Worm (Caenorhabditis elegans) whole organism, L4 larva: ENCODE measurements around the gene B0416.3.

Source experiments
- F26F4.8 ChIP-seq: fragments of 200-800 bp; sonication (Bioruptor generic); conservative IDR thresholded peaks from 2 replicates; pipeline ENCODE4 v1.3.6; 2022; ENCODE audit warnings: missing genetic modification characterization, missing compliant biosample characterization
- nhr-10 ChIP-seq: fragments of 150-350 bp; optimal IDR thresholded peaks from 2 replicates; lab custom pipeline; 2014; ENCODE audit warnings: missing biosample characterization, missing genetic modification characterization
- nhr-25 ChIP-seq: sonication (generic microtip); optimal IDR thresholded peaks from 2 replicates; lab custom pipeline; 2017; ENCODE audit warnings: missing genetic modification characterization, mild to moderate bottlenecking, missing compliant biosample characterization, antibody characterized with exemption, moderate library complexity, borderline replicate concordance; ENCODE audit not compliant: insufficient read depth
- nhr-76 ChIP-seq: fragments of 150-350 bp; optimal IDR thresholded peaks from 2 replicates; lab custom pipeline; 2014; ENCODE audit warnings: missing biosample characterization, missing genetic modification characterization
- zip-2 ChIP-seq: fragments of 150-350 bp; optimal IDR thresholded peaks from 2 replicates; lab custom pipeline; 2014; ENCODE audit warnings: missing biosample characterization, missing genetic modification characterization
- ztf-11 ChIP-seq: fragments of 150-350 bp; optimal IDR thresholded peaks from 2 replicates; lab custom pipeline; 2014; ENCODE audit warnings: missing biosample characterization, missing genetic modification characterization

- no peak for TF ChIP-seq nhr-10 (tag; lab: Kevin White, UChicago)
- TF ChIP-seq nhr-76 (tag; lab: Kevin White, UChicago) = no peak
- TF ChIP-seq zip-2 = no peak
- TF ChIP-seq ztf-11 (tag; lab: Kevin White, UChicago) = no peak
- no peak for TF ChIP-seq nhr-25 (tag; lab: Kevin White, UChicago)
- TF ChIP-seq F26F4.8 (GFP tag; lab: Robert Waterston, UW) = no peak
Measured at ce11 chrX:9271886-9272285, 19.6 kb upstream of the B0416.3 start.
